Worm (Caenorhabditis elegans) whole organism, young adult: ENCODE measurements around the gene F10E7.11.

Source experiments
- C06A6.2 ChIP-seq: fragments of 200-800 bp; sonication (Bioruptor generic); conservative IDR thresholded peaks from 2 replicates; pipeline ENCODE4 v1.3.6; 2022; ENCODE audit warnings: missing genetic modification characterization, missing compliant biosample characterization
- D2030.7 ChIP-seq: fragments of 200-800 bp; sonication (Bioruptor generic); IDR thresholded peaks from 2 replicates; pipeline ENCODE4 v1.3.6; 2022; ENCODE audit warnings: missing genetic modification reagents, missing genetic modification characterization, missing compliant biosample characterization
- F33H1.4 ChIP-seq: fragments of 200-800 bp; sonication (Bioruptor generic); IDR thresholded peaks from 2 replicates; pipeline ENCODE4 v1.3.6; 2022; ENCODE audit warnings: missing genetic modification reagents, missing genetic modification characterization, missing compliant biosample characterization
- F39B2.1 ChIP-seq: fragments of 200-800 bp; sonication (Bioruptor generic); IDR thresholded peaks from 2 replicates; pipeline ENCODE4 v1.3.6; 2022; ENCODE audit warnings: missing genetic modification reagents, missing genetic modification characterization, missing compliant biosample characterization
- F49E8.2 ChIP-seq: sonication (generic microtip); optimal IDR thresholded peaks from 3 replicates; lab custom pipeline; 2017; ENCODE audit warnings: missing genetic modification characterization, mild to moderate bottlenecking, missing compliant biosample characterization, antibody characterized with exemption, moderate library complexity; ENCODE audit not compliant: insufficient read depth
- K12H6.12 ChIP-seq: fragments of 200-800 bp; sonication (Bioruptor generic); optimal IDR thresholded peaks from 2 replicates; lab custom pipeline; 2018; ENCODE audit warnings: mild to moderate bottlenecking, missing genetic modification characterization, missing compliant biosample characterization
- T26A5.8 ChIP-seq: sonication (generic microtip); optimal IDR thresholded peaks from 2 replicates; lab custom pipeline; 2016; ENCODE audit warnings: missing genetic modification characterization, missing compliant biosample characterization
- Y53G8AR.9 ChIP-seq: fragments of 200-800 bp; sonication (Bioruptor generic); conservative IDR thresholded peaks from 2 replicates; pipeline ENCODE4 v1.3.6; 2022; ENCODE audit warnings: missing genetic modification reagents, missing genetic modification characterization, missing compliant biosample characterization
- bed-2 ChIP-seq: fragments of 200-800 bp; sonication (Bioruptor generic); IDR thresholded peaks from 2 replicates; pipeline ENCODE4 v1.3.6; 2022; ENCODE audit warnings: missing genetic modification reagents, missing genetic modification characterization, missing compliant biosample characterization
- ceh-27 ChIP-seq: fragments of 200-800 bp; sonication (Bioruptor generic); optimal IDR thresholded peaks from 2 replicates; lab custom pipeline; 2018; ENCODE audit warnings: mild to moderate bottlenecking, missing genetic modification characterization, moderate library complexity, missing compliant biosample characterization
- ceh-79 ChIP-seq: sonication (generic microtip); optimal IDR thresholded peaks from 2 replicates; lab custom pipeline; 2017; ENCODE audit warnings: mild to moderate bottlenecking, missing genetic modification characterization, missing compliant biosample characterization
- ceh-91 ChIP-seq: fragments of 200-800 bp; sonication (Bioruptor generic); IDR thresholded peaks from 2 replicates; pipeline ENCODE4 v1.3.6; 2022; ENCODE audit warnings: missing genetic modification reagents, missing genetic modification characterization, missing compliant biosample characterization
- efl-1 ChIP-seq: fragments of 150-350 bp; optimal IDR thresholded peaks from 2 replicates; lab custom pipeline; 2014; ENCODE audit warnings: missing biosample characterization, missing genetic modification reagents, missing genetic modification characterization
- egl-44 ChIP-seq: fragments of 200-800 bp; sonication (Bioruptor generic); IDR thresholded peaks from 2 replicates; pipeline ENCODE4 v1.3.6; 2022; ENCODE audit warnings: missing genetic modification reagents, missing genetic modification characterization, missing compliant biosample characterization
- ekl-4 ChIP-seq: fragments of 200-800 bp; sonication (Bioruptor generic); IDR thresholded peaks from 2 replicates; pipeline ENCODE4 v1.3.6; 2022; ENCODE audit warnings: missing genetic modification reagents, missing genetic modification characterization, missing compliant biosample characterization
- him-1 ChIP-seq: sonication (generic microtip); optimal IDR thresholded peaks from 2 replicates; lab custom pipeline; 2016; ENCODE audit warnings: missing genotype, missing genetic modification reagents, missing genetic modification characterization, missing compliant biosample characterization
- hlh-12 ChIP-seq: sonication (generic microtip); optimal IDR thresholded peaks from 2 replicates; lab custom pipeline; 2016; ENCODE audit warnings: missing genetic modification characterization, missing compliant biosample characterization
- hmg-1.2 ChIP-seq: fragments of 200-800 bp; sonication (Bioruptor generic); IDR thresholded peaks from 2 replicates; pipeline ENCODE4 v1.3.6; 2022; ENCODE audit warnings: missing genetic modification reagents, missing genetic modification characterization, missing compliant biosample characterization
- hmg-20 ChIP-seq: fragments of 200-800 bp; sonication (Bioruptor generic); IDR thresholded peaks from 2 replicates; pipeline ENCODE4 v1.3.6; 2022; ENCODE audit warnings: missing genetic modification reagents, missing genetic modification characterization, missing compliant biosample characterization
- lin-26 ChIP-seq: fragments of 200-800 bp; sonication (Bioruptor generic); IDR thresholded peaks from 2 replicates; pipeline ENCODE4 v1.3.6; 2022; ENCODE audit warnings: missing genetic modification reagents, missing genetic modification characterization, missing compliant biosample characterization
- lin-54 ChIP-seq: fragments of 200-800 bp; sonication (Bioruptor generic); optimal IDR thresholded peaks from 2 replicates; lab custom pipeline; 2018; ENCODE audit warnings: mild to moderate bottlenecking, missing genetic modification characterization, missing compliant biosample characterization
- lsl-1 ChIP-seq: fragments of 200-800 bp; sonication (Bioruptor generic); optimal IDR thresholded peaks from 2 replicates; lab custom pipeline; 2018; ENCODE audit warnings: mild to moderate bottlenecking, missing genetic modification characterization, moderate library complexity, missing compliant biosample characterization
- madf-3 ChIP-seq: fragments of 200-800 bp; sonication (Bioruptor generic); IDR thresholded peaks from 2 replicates; pipeline ENCODE4 v1.3.6; 2022; ENCODE audit warnings: missing genetic modification reagents, missing genetic modification characterization, missing compliant biosample characterization
- madf-6 ChIP-seq: fragments of 200-800 bp; sonication (Bioruptor generic); IDR thresholded peaks from 2 replicates; pipeline ENCODE4 v1.3.6; 2022; ENCODE audit warnings: missing genetic modification reagents, missing genetic modification characterization, missing compliant biosample characterization
- madf-8 ChIP-seq: fragments of 200-800 bp; sonication (Bioruptor generic); conservative IDR thresholded peaks from 2 replicates; pipeline ENCODE4 v1.3.6; 2022; ENCODE audit warnings: missing genetic modification reagents, missing genetic modification characterization, missing compliant biosample characterization
- nfya-1 ChIP-seq: sonication (generic microtip); optimal IDR thresholded peaks from 2 replicates; lab custom pipeline; 2017; ENCODE audit warnings: antibody characterized with exemption, missing compliant biosample characterization, missing genetic modification characterization, borderline replicate concordance; ENCODE audit not compliant: insufficient read depth
- sdz-38 ChIP-seq: sonication (generic microtip); optimal IDR thresholded peaks from 2 replicates; lab custom pipeline; 2016; ENCODE audit warnings: missing genotype, missing genetic modification characterization, missing compliant biosample characterization
- snpc-3.4 ChIP-seq: sonication (generic microtip); optimal IDR thresholded peaks from 2 replicates; lab custom pipeline; 2017; ENCODE audit warnings: missing genetic modification characterization, mild to moderate bottlenecking, missing compliant biosample characterization, antibody characterized with exemption, moderate library complexity, missing genotype, missing genetic modification reagents
- somi-1 ChIP-seq: fragments of 200-800 bp; sonication (Bioruptor generic); optimal IDR thresholded peaks from 2 replicates; lab custom pipeline; 2018; ENCODE audit warnings: mild to moderate bottlenecking, missing genetic modification characterization, missing compliant biosample characterization
- tbp1 ChIP-seq: fragments of 200-800 bp; sonication (Bioruptor generic); optimal IDR thresholded peaks from 2 replicates; lab custom pipeline; 2018; ENCODE audit warnings: mild to moderate bottlenecking, missing genetic modification characterization, missing compliant biosample characterization
- tlf-1 ChIP-seq: fragments of 200-800 bp; sonication (Bioruptor generic); optimal IDR thresholded peaks from 2 replicates; lab custom pipeline; 2018; ENCODE audit warnings: mild to moderate bottlenecking, missing genetic modification characterization, missing compliant biosample characterization
- xnd-1 ChIP-seq: sonication (generic microtip); optimal IDR thresholded peaks from 2 replicates; lab custom pipeline; 2016; ENCODE audit warnings: missing genotype, missing genetic modification reagents, missing genetic modification characterization, missing compliant biosample characterization
- zfh-2 ChIP-seq: fragments of 200-800 bp; sonication (Bioruptor generic); conservative IDR thresholded peaks from 2 replicates; pipeline ENCODE4 v1.3.6; 2022; ENCODE audit warnings: missing genetic modification reagents, missing genetic modification characterization, missing compliant biosample characterization
- ztf-18 ChIP-seq: sonication (generic microtip); optimal IDR thresholded peaks from 2 replicates; lab custom pipeline; 2016; ENCODE audit warnings: missing genotype, mild to moderate bottlenecking, missing genetic modification characterization, missing compliant biosample characterization
- ztf-22 ChIP-seq: fragments of 200-800 bp; sonication (Bioruptor generic); optimal IDR thresholded peaks from 2 replicates; lab custom pipeline; 2018; ENCODE audit warnings: mild to moderate bottlenecking, missing genetic modification characterization, moderate library complexity, missing compliant biosample characterization
- ztf-25 ChIP-seq: fragments of 200-800 bp; sonication (Bioruptor generic); IDR thresholded peaks from 2 replicates; pipeline ENCODE4 v1.3.6; 2022; ENCODE audit warnings: missing genetic modification reagents, missing genetic modification characterization, missing compliant biosample characterization
- ztf-28 ChIP-seq: fragments of 200-800 bp; sonication (Bioruptor generic); IDR thresholded peaks from 2 replicates; pipeline ENCODE4 v1.3.6; 2022; ENCODE audit warnings: missing genetic modification reagents, missing genetic modification characterization, missing compliant biosample characterization

The F10E7.11 gene

DNA sequence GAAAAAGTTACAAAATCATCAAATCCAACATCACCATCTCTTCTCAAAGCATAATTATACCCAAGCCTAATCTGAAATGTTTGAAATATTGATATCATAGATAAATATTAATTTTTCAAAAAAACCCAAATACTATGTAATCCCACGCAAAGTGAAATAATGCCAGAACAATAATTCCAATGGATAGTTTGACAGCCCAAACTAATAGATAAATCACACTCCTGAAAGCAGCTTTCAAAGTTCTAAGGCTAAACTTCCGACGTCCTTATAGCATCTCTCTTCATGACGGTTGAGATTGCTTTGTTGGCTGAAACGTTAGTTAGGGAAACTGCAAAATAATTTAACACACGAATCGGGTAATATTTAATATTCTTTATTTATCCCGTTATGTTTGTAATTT lies 23.5 kb downstream of the F10E7.11 start:
- TF ChIP-seq hmg-1.2 (GFP tag; lab: Robert Waterston, UW) (0 out of 2 replicates have a peak, but pooled peaks have one; percentile 7), him-1 (tag; lab: Kevin White, UChicago) (peak; percentile 53), Y53G8AR.9 (GFP tag; lab: Robert Waterston, UW) (0 out of 2 replicates have a peak, but pooled peaks have one; percentile 50), ceh-27 (GFP tag; lab: Kevin White, UChicago) (no peak), madf-3 (peak; percentile 64; the same call in 1 of the 2 replicates), madf-6 (GFP tag; lab: Robert Waterston, UW) (no peak; the same call in 1 of the 2 replicates)

ce11 chrII:7098578-7098977 lies 24.1 kb downstream of the F10E7.11 start, which contains the start of gene mct-5:
Gene mct-5 (minus strand): TSS chrII:7098593.
- no peak for TF ChIP-seq hmg-20 (GFP tag; lab: Robert Waterston, UW)
- peak; percentile 99 for TF ChIP-seq madf-6 (GFP tag; lab: Robert Waterston, UW)
- 0 out of 2 replicates have a peak, but pooled peaks have one; percentile 8 for TF ChIP-seq ceh-91 (GFP tag; lab: Robert Waterston, UW)
- TF ChIP-seq C06A6.2: no peak
- TF ChIP-seq xnd-1 (tag; lab: Kevin White, UChicago): peak; percentile 88
- TF ChIP-seq hmg-1.2 (GFP tag; lab: Robert Waterston, UW): no peak
- peak; percentile 58 for TF ChIP-seq F33H1.4
- peak; percentile 21 for TF ChIP-seq him-1 (tag; lab: Kevin White, UChicago)
- TF ChIP-seq ztf-18 (tag; lab: Kevin White, UChicago): no peak
- TF ChIP-seq madf-8: peak; percentile 98
- 0 out of 2 replicates have a peak, but pooled peaks have one; percentile 10 for TF ChIP-seq D2030.7
- TF ChIP-seq F49E8.2 (tag; lab: Kevin White, UChicago): no peak
- no peak for TF ChIP-seq somi-1
- TF ChIP-seq snpc-3.4: peak; percentile 11
- TF ChIP-seq T26A5.8: no peak
- peak; percentile 30 for TF ChIP-seq efl-1 (GFP tag; lab: Kevin White, UChicago)
- no peak for TF ChIP-seq lin-54 (GFP tag; lab: Kevin White, UChicago)
- TF ChIP-seq bed-2 (GFP tag; lab: Robert Waterston, UW): no peak
- no peak for TF ChIP-seq ceh-79 (tag; lab: Kevin White, UChicago)
- no peak for TF ChIP-seq ztf-28 (GFP tag; lab: Robert Waterston, UW)
- TF ChIP-seq hlh-12 (tag; lab: Kevin White, UChicago): no peak
- TF ChIP-seq ekl-4 (GFP tag; lab: Robert Waterston, UW): no peak
- no peak for TF ChIP-seq nfya-1
- TF ChIP-seq lsl-1 (GFP tag; lab: Kevin White, UChicago): peak; percentile 89
- no peak for TF ChIP-seq tlf-1
- TF ChIP-seq sdz-38 (tag; lab: Kevin White, UChicago): no peak

DNA sequence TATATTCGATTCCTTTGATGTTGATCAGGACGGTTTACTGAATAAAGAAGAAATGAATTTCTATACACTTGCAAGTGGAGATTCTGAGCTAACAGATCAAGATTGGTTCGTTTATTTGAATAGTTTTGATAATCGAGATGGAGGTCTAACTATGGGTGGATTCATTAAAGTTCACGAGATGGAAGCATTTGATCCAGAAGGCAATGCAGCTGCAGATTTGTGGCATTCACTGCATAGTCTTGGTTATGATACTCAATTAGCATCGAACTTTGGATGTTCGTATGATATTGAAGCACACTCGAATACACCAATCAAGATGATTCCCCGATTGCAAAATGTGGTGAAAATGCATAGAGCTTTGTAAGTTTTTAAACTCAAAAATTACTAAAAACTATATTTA lies 26.7 kb downstream of the F10E7.11 start:
- TF ChIP-seq zfh-2 (no peak), him-1 (tag; lab: Kevin White, UChicago) (peak; percentile 18), xnd-1 (tag; lab: Kevin White, UChicago) (peak; percentile 22), T26A5.8 (no peak), lin-26 (GFP tag; lab: Robert Waterston, UW) (0 out of 2 replicates have a peak, but pooled peaks have one; percentile 43), madf-6 (GFP tag; lab: Robert Waterston, UW) (peak; percentile 58), madf-3 (no peak), ztf-25 (GFP tag; lab: Robert Waterston, UW) (no peak)

DNA sequence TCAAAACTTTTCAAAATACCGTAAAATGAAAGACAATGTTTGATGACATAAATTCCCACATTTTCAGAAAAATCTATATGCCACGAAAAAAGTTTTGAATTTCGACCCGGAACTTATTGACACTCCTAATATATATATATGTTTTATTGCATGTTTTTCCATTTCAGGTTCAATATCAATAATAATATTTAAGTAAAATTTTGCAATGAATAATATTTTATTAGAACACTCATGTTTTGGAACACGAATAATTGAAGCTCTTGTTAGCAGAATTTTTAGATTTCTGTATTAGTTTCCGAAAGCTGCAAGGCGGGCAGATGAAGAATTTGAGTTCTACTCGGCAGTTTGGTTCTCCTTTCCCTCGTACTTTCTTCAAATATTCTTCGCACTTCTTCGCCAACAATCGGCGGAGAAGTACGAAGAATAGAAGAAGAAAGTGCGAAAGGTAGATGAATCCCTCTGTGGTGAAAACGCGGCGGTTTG lies 29.3 kb downstream of the F10E7.11 start, which contains the start of gene T02G5.3:
Gene T02G5.3, plus strand, starts transcription at position 51 of the 483 bp plus-strand sequence.
- TF ChIP-seq egl-44 (GFP tag; lab: Robert Waterston, UW) (no peak), ztf-22 (GFP tag; lab: Kevin White, UChicago) (no peak), hmg-1.2 (GFP tag; lab: Robert Waterston, UW) (no peak), K12H6.12 (tag; lab: Kevin White, UChicago) (no peak), F39B2.1 (no peak), tbp1 (GFP tag; lab: Kevin White, UChicago) (no peak), zfh-2 (no peak), F33H1.4 (no peak), ceh-91 (GFP tag; lab: Robert Waterston, UW) (no peak), sdz-38 (tag; lab: Kevin White, UChicago) (no peak)
